Fruit fly (Drosophila melanogaster) whole organism, embryonic: ENCODE data around the gene CG14102.

Experiments used
- CG10321 ChIP-seq: fragments of 200-800 bp; sonication (Bioruptor generic); IDR thresholded peaks from 2 replicates; pipeline ENCODE4 v1.3.6; 2022; ENCODE audit warnings: missing biosample characterization, missing genetic modification characterization
- CG10565 ChIP-seq: fragments of 200-800 bp; sonication (Bioruptor generic); optimal IDR thresholded peaks from 3 replicates; lab custom pipeline; 2016; ENCODE audit warnings: missing biosample characterization, mild to moderate bottlenecking, missing genetic modification characterization
- CG11398 ChIP-seq: fragments of 200-800 bp; sonication (Bioruptor generic); optimal IDR thresholded peaks from 2 replicates; lab custom pipeline; 2016; ENCODE audit warnings: missing biosample characterization, missing genetic modification characterization
- CG11696 ChIP-seq: fragments of 200-800 bp; sonication (Bioruptor generic); IDR thresholded peaks from 2 replicates; pipeline ENCODE4 v1.3.6; 2022; ENCODE audit warnings: missing biosample characterization, missing genetic modification characterization
- CG13296 ChIP-seq: fragments of 200-800 bp; sonication (Bioruptor generic); optimal IDR thresholded peaks from 3 replicates; lab custom pipeline; 2018; ENCODE audit warnings: missing biosample characterization, mild to moderate bottlenecking, missing genetic modification characterization
- CG15269 ChIP-seq: fragments of 200-800 bp; sonication (Bioruptor generic); optimal IDR thresholded peaks from 2 replicates; lab custom pipeline; 2018; ENCODE audit warnings: missing biosample characterization, mild to moderate bottlenecking, missing genetic modification characterization, moderate library complexity
- CG15479 ChIP-seq: fragments of 200-800 bp; sonication (Bioruptor generic); optimal IDR thresholded peaks from 3 replicates; lab custom pipeline; 2019; ENCODE audit warnings: missing biosample characterization, mild to moderate bottlenecking, missing genetic modification characterization, moderate library complexity
- CG17568 ChIP-seq: fragments of 200-800 bp; sonication (Bioruptor generic); optimal IDR thresholded peaks from 2 replicates; lab custom pipeline; 2018; ENCODE audit warnings: missing biosample characterization, mild to moderate bottlenecking, missing genetic modification characterization, moderate library complexity
- CG2202 ChIP-seq: fragments of 200-800 bp; sonication (Bioruptor generic); optimal IDR thresholded peaks from 2 replicates; lab custom pipeline; 2018; ENCODE audit warnings: missing biosample characterization, mild to moderate bottlenecking, missing genetic modification characterization
- CG2678 ChIP-seq: fragments of 200-800 bp; sonication (Bioruptor generic); optimal IDR thresholded peaks from 3 replicates; lab custom pipeline; 2019; ENCODE audit warnings: missing biosample characterization, mild to moderate bottlenecking, missing genetic modification characterization, moderate library complexity
- CG31365 ChIP-seq: fragments of 200-800 bp; sonication (Bioruptor generic); optimal IDR thresholded peaks from 2 replicates; lab custom pipeline; 2018; ENCODE audit warnings: missing biosample characterization, mild to moderate bottlenecking, missing genetic modification characterization
- CG34224 ChIP-seq: fragments of 200-800 bp; sonication (Bioruptor generic); IDR thresholded peaks from 3 replicates; pipeline ENCODE4 v1.3.6; 2022; ENCODE audit warnings: missing biosample characterization, missing genetic modification characterization; ENCODE audit not compliant: partially characterized antibody
- CG5180 ChIP-seq: fragments of 200-800 bp; sonication (Bioruptor generic); optimal IDR thresholded peaks from 3 replicates; lab custom pipeline; 2017; ENCODE audit warnings: missing biosample characterization, missing genetic modification characterization, mild to moderate bottlenecking, moderate library complexity, missing genetic modification reagents
- CG6175 ChIP-seq: fragments of 200-800 bp; sonication (Bioruptor generic); IDR thresholded peaks from 3 replicates; pipeline ENCODE4 v1.3.6; 2022; ENCODE audit warnings: missing biosample characterization, missing genetic modification characterization
- CG6765 ChIP-seq: fragments of 200-800 bp; sonication (Bioruptor generic); optimal IDR thresholded peaks from 3 replicates; lab custom pipeline; 2017; ENCODE audit warnings: missing biosample characterization, mild to moderate bottlenecking, missing genetic modification characterization
- CG7271 ChIP-seq: fragments of 200-800 bp; sonication (Bioruptor generic); optimal IDR thresholded peaks from 2 replicates; lab custom pipeline; 2018; ENCODE audit warnings: missing biosample characterization, mild to moderate bottlenecking, missing genetic modification characterization, moderate library complexity
- CG7556 ChIP-seq: fragments of 200-800 bp; sonication (Bioruptor generic); optimal IDR thresholded peaks from 2 replicates; lab custom pipeline; 2017; ENCODE audit warnings: missing biosample characterization, mild to moderate bottlenecking, missing genetic modification characterization
- CG7786 ChIP-seq: fragments of 200-800 bp; sonication (Bioruptor generic); optimal IDR thresholded peaks from 2 replicates; lab custom pipeline; 2016; ENCODE audit warnings: missing biosample characterization, missing genetic modification characterization
- CG8290 ChIP-seq, 3 experiments: fragments of 200-800 bp; sonication (Bioruptor generic); optimal IDR thresholded peaks; 2 replicates each; lab custom pipeline; 2016 to 2019; ENCODE audit warnings: missing biosample characterization in 3 of 3, missing genetic modification characterization in 3 of 3, mild to moderate bottlenecking in 2 of 3, moderate library complexity in 1 of 3
- CG8924 ChIP-seq: fragments of 200-800 bp; optimal IDR thresholded peaks from 3 replicates; lab custom pipeline; 2019; ENCODE audit warnings: missing biosample characterization, mild to moderate bottlenecking, missing genetic modification characterization, moderate library complexity
- CrebB ChIP-seq: fragments of 200-800 bp; sonication (Bioruptor generic); optimal IDR thresholded peaks from 3 replicates; lab custom pipeline; 2018; ENCODE audit warnings: missing biosample characterization, mild to moderate bottlenecking, missing genetic modification characterization
- HLH4C ChIP-seq: fragments of 200-800 bp; sonication (Bioruptor generic); IDR thresholded peaks from 3 replicates; pipeline ENCODE4 v1.3.6; 2022; ENCODE audit warnings: missing biosample characterization, missing genetic modification characterization; ENCODE audit not compliant: partially characterized antibody
- HmgZ ChIP-seq: fragments of 200-800 bp; sonication (Bioruptor generic); optimal IDR thresholded peaks from 2 replicates; lab custom pipeline; 2018; ENCODE audit warnings: missing biosample characterization, mild to moderate bottlenecking, missing genetic modification characterization
- Hmx ChIP-seq: fragments of 200-800 bp; sonication (Bioruptor generic); optimal IDR thresholded peaks from 2 replicates; lab custom pipeline; 2016; ENCODE audit warnings: missing biosample characterization, missing genetic modification characterization
- Kr ChIP-seq: fragments of 200-800 bp; sonication (Bioruptor generic); optimal IDR thresholded peaks from 2 replicates; lab custom pipeline; 2017; ENCODE audit warnings: missing biosample characterization, mild to moderate bottlenecking, missing genetic modification characterization
- Lhr ChIP-seq: fragments of 200-800 bp; sonication (Bioruptor generic); optimal IDR thresholded peaks from 3 replicates; lab custom pipeline; 2017; ENCODE audit warnings: mild to moderate bottlenecking, missing biosample characterization, missing genetic modification reagents, missing genetic modification characterization
- Lim3 ChIP-seq: fragments of 200-800 bp; sonication (Bioruptor generic); IDR thresholded peaks from 2 replicates; pipeline ENCODE4 v1.3.6; 2022; ENCODE audit warnings: missing biosample characterization, missing genetic modification characterization
- Ravus ChIP-seq: fragments of 200-800 bp; sonication (Bioruptor generic); IDR thresholded peaks from 2 replicates; pipeline ENCODE4 v1.3.6; 2022; ENCODE audit warnings: missing biosample characterization, missing genetic modification characterization
- Rfx ChIP-seq: fragments of 200-800 bp; sonication (Bioruptor generic); IDR thresholded peaks from 2 replicates; pipeline ENCODE4 v1.3.6; 2022; ENCODE audit warnings: missing biosample characterization, missing genetic modification characterization
- Xrp1 ChIP-seq: fragments of 200-800 bp; sonication (Bioruptor generic); IDR thresholded peaks from 2 replicates; pipeline ENCODE4 v1.3.6; 2022; ENCODE audit warnings: missing biosample characterization, missing genetic modification characterization
- bab2 ChIP-seq: fragments of 200-800 bp; sonication (Bioruptor generic); optimal IDR thresholded peaks from 2 replicates; lab custom pipeline; 2016; ENCODE audit warnings: missing biosample characterization, missing genetic modification characterization
- cato ChIP-seq: fragments of 200-800 bp; sonication (Bioruptor generic); optimal IDR thresholded peaks from 2 replicates; lab custom pipeline; 2016; ENCODE audit warnings: missing biosample characterization, missing genetic modification characterization, borderline replicate concordance
- chif ChIP-seq, 2 experiments: fragments of 200-800 bp; sonication (Bioruptor generic); optimal IDR thresholded peaks; 3 replicates each; lab custom pipeline; 2016; ENCODE audit warnings: missing biosample characterization in 2 of 2, missing genetic modification characterization in 2 of 2
- dan ChIP-seq: fragments of 200-800 bp; sonication (Bioruptor generic); IDR thresholded peaks from 2 replicates; pipeline ENCODE4 v1.3.6; 2022; ENCODE audit warnings: missing biosample characterization, missing genetic modification characterization
- dmrt99B ChIP-seq: fragments of 200-800 bp; sonication (Bioruptor generic); optimal IDR thresholded peaks from 2 replicates; lab custom pipeline; 2018; ENCODE audit warnings: missing biosample characterization, mild to moderate bottlenecking, missing genetic modification characterization, moderate library complexity
- emc ChIP-seq: fragments of 200-800 bp; sonication (Bioruptor generic); optimal IDR thresholded peaks from 2 replicates; lab custom pipeline; 2016; ENCODE audit warnings: missing biosample characterization, missing genetic modification characterization
- esg ChIP-seq: fragments of 200-800 bp; sonication (Bioruptor generic); conservative IDR thresholded peaks from 2 replicates; pipeline ENCODE4 v1.3.6; 2022; ENCODE audit warnings: missing biosample characterization, missing genetic modification characterization
- fd3F ChIP-seq: fragments of 200-800 bp; sonication (Bioruptor generic); optimal IDR thresholded peaks from 2 replicates; lab custom pipeline; 2018; ENCODE audit warnings: missing biosample characterization, mild to moderate bottlenecking, missing genetic modification characterization, moderate library complexity
- ftz-f1 ChIP-seq: fragments of 200-800 bp; sonication (Bioruptor generic); optimal IDR thresholded peaks from 2 replicates; lab custom pipeline; 2016; ENCODE audit warnings: missing biosample characterization, missing genetic modification characterization
- fu2 ChIP-seq: fragments of 200-800 bp; sonication (Bioruptor generic); optimal IDR thresholded peaks from 2 replicates; lab custom pipeline; 2016; ENCODE audit warnings: missing biosample characterization, missing genetic modification characterization
- gcm ChIP-seq: fragments of 200-800 bp; sonication (Bioruptor generic); optimal IDR thresholded peaks from 2 replicates; lab custom pipeline; 2019; ENCODE audit warnings: missing biosample characterization, mild to moderate bottlenecking, missing genetic modification characterization, moderate library complexity
- kah ChIP-seq: fragments of 200-800 bp; sonication (Bioruptor generic); optimal IDR thresholded peaks from 2 replicates; lab custom pipeline; 2018; ENCODE audit warnings: missing biosample characterization, mild to moderate bottlenecking, missing genetic modification characterization
- mam ChIP-seq: fragments of 200-800 bp; sonication (Bioruptor generic); optimal IDR thresholded peaks from 3 replicates; lab custom pipeline; 2016; ENCODE audit warnings: missing biosample characterization, missing genetic modification characterization
- pan ChIP-seq, 4 experiments: fragments of >200 bp in 3 of 4; fragments of 200-800 bp in 1 of 4; sonication (Bioruptor generic) in 1 of 4; optimal IDR thresholded peaks in 3 of 4; IDR thresholded peaks in 1 of 4; 2 replicates each; pipeline versions ENCODE4 v1.3.6 to Lab custom; 2017 to 2022; ENCODE audit warnings: missing biosample characterization in 2 of 4, missing genetic modification characterization in 2 of 4, mixed read lengths in 1 of 4
- ssp ChIP-seq: fragments of 200-800 bp; sonication (Bioruptor generic); IDR thresholded peaks from 2 replicates; pipeline ENCODE4 v1.3.6; 2022; ENCODE audit warnings: missing biosample characterization, missing genetic modification characterization
- tgo ChIP-seq: fragments of 200-800 bp; sonication (Bioruptor generic); IDR thresholded peaks from 3 replicates; pipeline ENCODE4 v1.3.6; 2022; ENCODE audit warnings: missing biosample characterization, missing genetic modification characterization
- tin ChIP-seq: fragments of 200-800 bp; sonication (Bioruptor generic); optimal IDR thresholded peaks from 3 replicates; lab custom pipeline; 2016; ENCODE audit warnings: missing biosample characterization, missing genetic modification characterization
- vnd ChIP-seq: fragments of 200-800 bp; sonication (Bioruptor generic); IDR thresholded peaks from 3 replicates; pipeline ENCODE4 v1.3.6; 2022; ENCODE audit warnings: missing biosample characterization, missing genetic modification characterization; ENCODE audit not compliant: partially characterized antibody

CG14102 gene

DNA sequence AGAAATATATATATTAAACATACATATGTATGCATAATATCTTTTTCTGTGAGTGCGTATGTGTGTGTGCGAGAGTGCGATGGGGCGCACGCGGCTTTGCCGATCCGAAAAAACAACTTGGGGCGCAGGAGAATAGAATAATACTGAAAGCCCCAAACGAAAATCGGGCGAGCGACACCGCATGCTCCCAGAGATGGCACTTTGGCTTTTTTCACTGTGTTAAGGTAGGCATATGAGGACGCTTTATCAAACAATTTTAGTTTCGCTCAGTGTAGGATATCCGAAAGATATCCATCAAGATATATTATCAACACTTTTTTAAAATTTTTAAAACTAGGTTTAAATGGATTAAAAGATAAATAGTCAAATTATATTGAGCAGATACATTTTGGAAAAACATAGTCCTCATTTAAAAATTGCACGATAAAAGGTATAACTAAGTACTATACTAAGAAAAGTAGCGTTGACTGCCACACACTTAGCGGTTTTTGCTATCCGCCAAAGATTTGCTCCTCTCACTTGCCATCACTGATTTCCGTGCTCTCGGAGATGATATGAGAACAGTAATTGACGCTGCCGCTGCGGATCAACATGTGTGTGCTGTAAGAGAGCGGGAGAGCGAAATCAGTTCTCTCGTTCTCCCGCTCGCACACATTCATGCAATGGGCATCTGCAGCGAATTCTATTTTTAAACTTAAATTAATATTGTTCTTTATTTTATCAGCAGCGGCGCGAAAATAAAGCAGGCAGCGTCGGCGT lies 10.0 kb downstream of the CG14102 start (continued):
- TF ChIP-seq CG10565 (GFP tag; lab: Kevin White, UChicago) (no peak), fu2 (GFP tag; lab: Kevin White, UChicago) (peak; percentile 58), tgo (GFP tag; lab: Robert Waterston, UW) (peak; percentile 26; the same call in 1 of the 3 replicates), gcm (no peak), CG6765 (GFP tag; lab: Kevin White, UChicago) (peak; percentile 17), cato (GFP tag; lab: Kevin White, UChicago) (peak; percentile 13), vnd (GFP tag; lab: Robert Waterston, UW) (no peak), Lhr (no peak), dan (GFP tag; lab: Robert Waterston, UW) (no peak), Lim3 (GFP tag; lab: Robert Waterston, UW) (no peak), CG6175 (GFP tag; lab: Robert Waterston, UW) (no peak), emc (GFP tag; lab: Kevin White, UChicago) (no peak), HmgZ (tag; lab: Kevin White, UChicago) (peak; percentile 16), fd3F (GFP tag; lab: Kevin White, UChicago) (peak; percentile 49), chif (GFP tag; optimal IDR thresholded peaks at IDR 0.05; lab: Kevin White, UChicago) (peak; percentile 52 to 68), CG15269 (tag; lab: Kevin White, UChicago) (peak; percentile 37), CG11398 (no peak), CG7786 (GFP tag; lab: Kevin White, UChicago) (peak; percentile 62), CG17568 (GFP tag; lab: Kevin White, UChicago) (no peak), CG31365 (tag; lab: Kevin White, UChicago) (no peak), CG2678 (tag; lab: Kevin White, UChicago) (peak; percentile 77), tin (GFP tag; lab: Kevin White, UChicago) (peak; percentile 69), CG8924 (tag; lab: Kevin White, UChicago) (peak; percentile 68), Ravus (GFP tag; lab: Robert Waterston, UW) (no peak; the same call in 1 of the 2 replicates), bab2 (GFP tag; lab: Kevin White, UChicago) (peak; percentile 32), Kr (no peak), esg (GFP tag; lab: Robert Waterston, UW) (peak; percentile 38), CG8290 (GFP tag; optimal IDR thresholded peaks at IDR 0.05; lab: Kevin White, UChicago) (peak; percentile 74), CG8290 (tag; optimal IDR thresholded peaks at IDR 0.05; lab: Kevin White, UChicago) (peak; percentile 29 to 31), ftz-f1 (GFP tag; lab: Kevin White, UChicago) (no peak), kah (GFP tag; lab: Kevin White, UChicago) (peak; percentile 98), CG7556 (peak; percentile 77), CG5180 (GFP tag; lab: Kevin White, UChicago) (no peak), CrebB (tag; lab: Kevin White, UChicago) (no peak), Xrp1 (peak; percentile 46; the same call in 1 of the 2 replicates), CG10321 (no peak), CG13296 (GFP tag; lab: Kevin White, UChicago) (peak; percentile 45), Hmx (GFP tag; lab: Kevin White, UChicago) (peak; percentile 13), CG15479 (no peak), CG7271 (tag; lab: Kevin White, UChicago) (no peak), CG2202 (tag; lab: Kevin White, UChicago) (no peak), CG11696 (no peak), dmrt99B (peak; percentile 67), HLH4C (GFP tag; lab: Robert Waterston, UW) (no peak), Rfx (GFP tag; lab: Robert Waterston, UW) (peak; percentile 56), mam (GFP tag; lab: Kevin White, UChicago) (peak; percentile 67), ssp (GFP tag; lab: Robert Waterston, UW) (peak; percentile 55), pan (optimal IDR thresholded peaks at IDR 0.05; lab: Kevin White, UChicago) (no peak), pan (GFP tag; optimal IDR thresholded peaks at IDR 0.05 in 1 of 2, IDR thresholded peaks at IDR 0.05 in 1 of 2) (no peak), CG34224 (GFP tag; lab: Robert Waterston, UW) (no peak; the same call in 2 of the 3 replicates)
